Worm (Caenorhabditis elegans) whole organism, late embryonic: Measurements from ENCODE around the gene plc-4.

ENCODE experiments used
- C08G9.2 ChIP-seq: sonication (generic microtip); optimal IDR thresholded peaks from 2 replicates; lab custom pipeline; 2016; ENCODE audit warnings: mild to moderate bottlenecking, missing genetic modification characterization, moderate library complexity, missing compliant biosample characterization
- pros-1 ChIP-seq: fragments of 150-350 bp; optimal IDR thresholded peaks from 2 replicates; lab custom pipeline; 2014; ENCODE audit warnings: missing biosample characterization, missing genetic modification reagents, missing genetic modification characterization

- TF ChIP-seq C08G9.2 (tag; lab: Kevin White, UChicago) (no peak), pros-1 (tag; lab: Kevin White, UChicago) (peak; percentile 31)
These were observed 24.7 kb downstream of the plc-4 start, which contains the start of the genes his-60 and his-59 for ce11 chrIV:7487554-7488456.
